Worm (Caenorhabditis elegans) whole organism, L1 larva: ENCODE results near the gene Y41C4A.8.

Experiments
- alr-1 ChIP-seq: fragments of 200-800 bp; sonication (Bioruptor generic); optimal IDR thresholded peaks from 2 replicates; lab custom pipeline; 2018; ENCODE audit warnings: borderline replicate concordance, mild to moderate bottlenecking, missing genetic modification characterization, missing compliant biosample characterization
- ama-1 ChIP-seq: fragments of 150-350 bp; optimal IDR thresholded peaks from 2 replicates; lab custom pipeline; 2014
- ceh-82 ChIP-seq, 3 experiments: fragments of 150-350 bp in 1 of 3; sonication (generic microtip) in 2 of 3; optimal IDR thresholded peaks; 2 replicates each; lab custom pipeline; 2014 to 2017; ENCODE audit warnings: missing biosample characterization in 3 of 3, missing genetic modification characterization in 3 of 3
- ces-1 ChIP-seq: fragments of 150-350 bp; optimal IDR thresholded peaks from 2 replicates; lab custom pipeline; 2014; ENCODE audit warnings: missing biosample characterization, missing genetic modification reagents, missing genetic modification characterization
- lin-35 ChIP-seq, 2 experiments: fragments of 150-350 bp; optimal IDR thresholded peaks; 2 replicates each; lab custom pipeline; 2014; ENCODE audit warnings: missing biosample characterization in 2 of 2, missing genetic modification characterization in 2 of 2, missing genetic modification reagents in 2 of 2
- lsy-2 ChIP-seq, 2 experiments: fragments of 150-350 bp; optimal IDR thresholded peaks; 2 replicates each; lab custom pipeline; 2014; ENCODE audit warnings: missing biosample characterization in 2 of 2, missing genetic modification characterization in 2 of 2
- mdl-1 ChIP-seq, 2 experiments: fragments of 150-350 bp; optimal IDR thresholded peaks; 2 replicates each; lab custom pipeline; 2014 to 2017; ENCODE audit warnings: missing biosample characterization in 2 of 2, missing genetic modification characterization in 2 of 2, inconsistent platforms in 1 of 2
- nhr-12 ChIP-seq: sonication (generic microtip); optimal IDR thresholded peaks from 2 replicates; lab custom pipeline; 2017; ENCODE audit warnings: missing biosample characterization, missing genetic modification characterization
- nhr-20 ChIP-seq: sonication (generic microtip); optimal IDR thresholded peaks from 2 replicates; lab custom pipeline; 2016; ENCODE audit warnings: mild to moderate bottlenecking, missing genetic modification characterization, missing compliant biosample characterization
- nhr-28 ChIP-seq: fragments of 150-350 bp; optimal IDR thresholded peaks from 2 replicates; lab custom pipeline; 2014; ENCODE audit warnings: missing biosample characterization, missing genetic modification characterization
- nhr-76 ChIP-seq: sonication (generic microtip); optimal IDR thresholded peaks from 2 replicates; lab custom pipeline; 2017; ENCODE audit warnings: missing biosample characterization, missing genetic modification characterization
- nhr-77 ChIP-seq: fragments of 150-350 bp; optimal IDR thresholded peaks from 2 replicates; lab custom pipeline; 2014; ENCODE audit warnings: missing biosample characterization, missing genetic modification characterization
- xbp-1 ChIP-seq: sonication (generic microtip); optimal IDR thresholded peaks from 2 replicates; lab custom pipeline; 2016; ENCODE audit warnings: missing genetic modification characterization, missing compliant biosample characterization
- ztf-11 ChIP-seq, 2 experiments: sonication (generic microtip); optimal IDR thresholded peaks; 2 replicates each; lab custom pipeline; 2016 to 2017; ENCODE audit warnings: missing genetic modification characterization in 2 of 2, missing biosample characterization in 1 of 2, missing compliant biosample characterization in 1 of 2

DNA sequence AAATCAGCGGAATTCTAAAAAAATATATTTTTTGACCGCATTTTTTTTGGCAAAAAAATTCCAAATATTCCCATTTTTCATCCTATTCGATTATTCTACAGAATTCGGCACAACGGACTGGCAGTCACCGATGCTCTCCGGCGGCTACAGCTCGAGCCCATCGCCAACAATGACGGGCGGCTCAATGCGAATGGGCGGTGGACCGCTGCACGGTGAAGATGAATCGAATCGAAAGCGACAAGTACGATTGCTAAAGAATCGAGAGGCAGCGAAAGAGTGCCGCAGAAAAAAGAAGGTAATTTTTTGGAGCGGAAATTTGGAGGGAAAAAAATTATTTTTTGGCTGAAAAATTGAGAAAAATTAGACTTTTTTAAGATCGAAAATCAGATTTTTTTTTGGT is 16.2 kb downstream of the Y41C4A.8 start:
- TF ChIP-seq nhr-12 (tag; lab: Kevin White, UChicago), result no peak
- TF ChIP-seq nhr-76 (tag; lab: Kevin White, UChicago), result no peak
- no peak for TF ChIP-seq ceh-82 (tag; optimal IDR thresholded peaks at IDR 0.05; lab: Kevin White, UChicago)
- no peak for TF ChIP-seq nhr-77 (tag; lab: Kevin White, UChicago)
- no peak for TF ChIP-seq alr-1 (tag; lab: Kevin White, UChicago)
- no peak for TF ChIP-seq ama-1
- no peak for TF ChIP-seq ztf-11 (tag; optimal IDR thresholded peaks at IDR 0.05; lab: Kevin White, UChicago)
- TF ChIP-seq mdl-1 (tag; optimal IDR thresholded peaks at IDR 0.05; lab: Kevin White, UChicago), result no peak
- TF ChIP-seq lsy-2 (tag; optimal IDR thresholded peaks at IDR 0.05; lab: Kevin White, UChicago), result no peak
- no peak for TF ChIP-seq xbp-1
- TF ChIP-seq ces-1 (GFP tag; lab: Kevin White, UChicago), result no peak
- no peak for TF ChIP-seq nhr-28 (tag; lab: Kevin White, UChicago)
- TF ChIP-seq nhr-20, result no peak
- no peak for TF ChIP-seq lin-35 (GFP tag; optimal IDR thresholded peaks at IDR 0.05; lab: Kevin White, UChicago)
